Worm (Caenorhabditis elegans): ENCODE measurements around the gene C07H6.9.

The C07H6.9 gene

ce11 chrIII:7533012-7533411, 33.7 kb upstream of the C07H6.9 start:
- no peak for TF ChIP-seq nhr-28 (tag; optimal IDR thresholded peaks at IDR 0.05)
- peak; percentile 17 for TF ChIP-seq ceh-28 (tag; optimal IDR thresholded peaks at IDR 0.05)

- no peak for TF ChIP-seq unc-39 (tag; optimal IDR thresholded peaks at IDR 0.05)
- no peak for TF ChIP-seq ZK546.5 (tag; optimal IDR thresholded peaks at IDR 0.05)
- TF ChIP-seq nhr-77 (tag; optimal IDR thresholded peaks at IDR 0.05), result no peak
- no peak for TF ChIP-seq nhr-76 (tag; optimal IDR thresholded peaks at IDR 0.05)
- TF ChIP-seq fkh-2 (tag; optimal IDR thresholded peaks at IDR 0.05), result no peak
- TF ChIP-seq elt-2 (tag; optimal IDR thresholded peaks at IDR 0.05), result no peak
- TF ChIP-seq snpc-4 (tag; optimal IDR thresholded peaks at IDR 0.05), result no peak
- no peak for TF ChIP-seq pqm-1 (tag; optimal IDR thresholded peaks at IDR 0.05)
- TF ChIP-seq nhr-11 (tag; optimal IDR thresholded peaks at IDR 0.05), result no peak
- no peak for TF ChIP-seq nhr-12 (tag; optimal IDR thresholded peaks at IDR 0.05)
- TF ChIP-seq ztf-11 (tag; optimal IDR thresholded peaks at IDR 0.05), result no peak
- TF ChIP-seq R02D3.7 (tag; optimal IDR thresholded peaks at IDR 0.05), result no peak
- TF ChIP-seq ztf-4 (tag; optimal IDR thresholded peaks at IDR 0.05), result no peak
- TF ChIP-seq fos-1 (tag; optimal IDR thresholded peaks at IDR 0.05), result no peak
- no peak for TF ChIP-seq nhr-28 (tag; optimal IDR thresholded peaks at IDR 0.05)
These were observed 32.1 kb upstream of the C07H6.9 start for ce11 chrIII:7531385-7531784.

- TF ChIP-seq R02D3.7 (tag; optimal IDR thresholded peaks at IDR 0.05) (no peak), egl-27 (tag; optimal IDR thresholded peaks at IDR 0.05) (no peak), daf-12 (tag; optimal IDR thresholded peaks at IDR 0.05) (no peak), fkh-10 (GFP tag; optimal IDR thresholded peaks at IDR 0.05) (no peak), fos-1 (tag; optimal IDR thresholded peaks at IDR 0.05) (no peak), ceh-16 (tag; optimal IDR thresholded peaks at IDR 0.05) (no peak), tbx-2 (tag; optimal IDR thresholded peaks at IDR 0.05) (no peak), nhr-237 (tag; optimal IDR thresholded peaks at IDR 0.05) (no peak), pha-4 (tag; optimal IDR thresholded peaks at IDR 0.05) (no peak), jun-1 (tag; optimal IDR thresholded peaks at IDR 0.05) (no peak), aly-2 (tag; optimal IDR thresholded peaks at IDR 0.05) (no peak), sea-2 (GFP tag; optimal IDR thresholded peaks at IDR 0.05) (no peak), nhr-11 (tag; optimal IDR thresholded peaks at IDR 0.05) (no peak), nhr-25 (tag; optimal IDR thresholded peaks at IDR 0.05) (no peak), lin-15B (tag; optimal IDR thresholded peaks at IDR 0.05) (no peak), skn-1 (tag; optimal IDR thresholded peaks at IDR 0.05) (no peak), elt-1 (tag; optimal IDR thresholded peaks at IDR 0.05) (no peak), elt-2 (tag; optimal IDR thresholded peaks at IDR 0.05) (no peak), nhr-43 (tag; optimal IDR thresholded peaks at IDR 0.05; ENCODE audit: poor library complexity, severe bottlenecking) (no peak)
These were observed 31.6 kb upstream of the C07H6.9 start for ce11 chrIII:7530830-7531229.

- TF ChIP-seq nhr-11 (tag; optimal IDR thresholded peaks at IDR 0.05), result no peak
These were observed 30.8 kb upstream of the C07H6.9 start for ce11 chrIII:7530108-7530507.

- TF ChIP-seq snpc-4 (tag; optimal IDR thresholded peaks at IDR 0.05) (no peak), elt-1 (tag; optimal IDR thresholded peaks at IDR 0.05) (no peak), pqm-1 (tag; optimal IDR thresholded peaks at IDR 0.05) (no peak), fos-1 (tag; optimal IDR thresholded peaks at IDR 0.05) (no peak), zag-1 (tag; optimal IDR thresholded peaks at IDR 0.05) (no peak), nhr-23 (tag; optimal IDR thresholded peaks at IDR 0.05) (no peak), nfya-1 (tag; optimal IDR thresholded peaks at IDR 0.05; ENCODE audit: insufficient read depth) (peak; percentile 76)
These were observed 27.7 kb upstream of the C07H6.9 start for ce11 chrIII:7526974-7527466.

- TF ChIP-seq nfya-1 (tag; optimal IDR thresholded peaks at IDR 0.05; ENCODE audit: insufficient read depth) (peak; percentile 72), fkh-10 (GFP tag; optimal IDR thresholded peaks at IDR 0.05) (no peak), ama-1 (optimal IDR thresholded peaks at IDR 0.05) (no peak), nhr-25 (tag; optimal IDR thresholded peaks at IDR 0.05) (no peak)
These were observed 25.6 kb upstream of the C07H6.9 start for ce11 chrIII:7524830-7525344.
